Worm (Caenorhabditis elegans) whole organism, L4 larva: ENCODE measurements around the gene ran-1.

Experiments used
- D1046.2 ChIP-seq: fragments of 200-800 bp; sonication (Bioruptor generic); IDR thresholded peaks from 2 replicates; pipeline ENCODE4 v1.3.6; 2022; ENCODE audit warnings: missing genetic modification characterization, missing compliant biosample characterization
- F26F4.8 ChIP-seq: fragments of 200-800 bp; sonication (Bioruptor generic); conservative IDR thresholded peaks from 2 replicates; pipeline ENCODE4 v1.3.6; 2022; ENCODE audit warnings: missing genetic modification characterization, missing compliant biosample characterization
- T26A8.4 ChIP-seq: fragments of 200-800 bp; sonication (Bioruptor generic); IDR thresholded peaks from 2 replicates; pipeline ENCODE4 v1.3.6; 2022; ENCODE audit warnings: missing genetic modification characterization, missing compliant biosample characterization
- Y48G9A.11 ChIP-seq: fragments of 200-800 bp; sonication (Bioruptor generic); IDR thresholded peaks from 2 replicates; pipeline ENCODE4 v1.3.6; 2022; ENCODE audit warnings: missing genetic modification reagents, missing genetic modification characterization, missing compliant biosample characterization
- Y75B8A.6 ChIP-seq: fragments of 200-800 bp; sonication (Bioruptor generic); IDR thresholded peaks from 2 replicates; pipeline ENCODE4 v1.3.6; 2022; ENCODE audit warnings: missing genetic modification reagents, missing genetic modification characterization, missing compliant biosample characterization
- ZK546.5 ChIP-seq, 2 experiments: sonication (generic microtip); optimal IDR thresholded peaks; 2 replicates each; lab custom pipeline; 2017; ENCODE audit warnings: missing biosample characterization in 2 of 2, missing genetic modification characterization in 2 of 2
- aly-2 ChIP-seq: sonication (generic microtip); optimal IDR thresholded peaks from 2 replicates; lab custom pipeline; 2018; ENCODE audit warnings: missing biosample characterization, missing genetic modification characterization
- ceh-28 ChIP-seq: fragments of 150-350 bp; optimal IDR thresholded peaks from 2 replicates; lab custom pipeline; 2014; ENCODE audit warnings: missing biosample characterization, missing genetic modification reagents, missing genetic modification characterization
- ceh-44 ChIP-seq: fragments of 200-800 bp; sonication (Bioruptor generic); IDR thresholded peaks from 2 replicates; pipeline ENCODE4 v1.3.6; 2022; ENCODE audit warnings: missing genetic modification reagents, missing genetic modification characterization, missing compliant biosample characterization
- ceh-82 ChIP-seq: sonication (generic microtip); optimal IDR thresholded peaks from 2 replicates; lab custom pipeline; 2017; ENCODE audit warnings: missing biosample characterization, missing genetic modification characterization
- daf-8 ChIP-seq: fragments of 200-800 bp; sonication (Bioruptor generic); IDR thresholded peaks from 2 replicates; pipeline ENCODE4 v1.3.6; 2022; ENCODE audit warnings: missing genetic modification characterization, missing compliant biosample characterization
- dve-1 ChIP-seq: sonication (generic microtip); optimal IDR thresholded peaks from 2 replicates; lab custom pipeline; 2017; ENCODE audit warnings: antibody characterized with exemption, mild to moderate bottlenecking, missing genetic modification characterization, missing compliant biosample characterization; ENCODE audit not compliant: insufficient read depth
- egl-27 ChIP-seq: sonication (generic microtip); optimal IDR thresholded peaks from 3 replicates; lab custom pipeline; 2017; ENCODE audit warnings: missing biosample characterization, missing genetic modification reagents, missing genetic modification characterization
- fkh-10 ChIP-seq: fragments of 150-350 bp; optimal IDR thresholded peaks from 2 replicates; lab custom pipeline; 2014; ENCODE audit warnings: missing biosample characterization, missing genetic modification reagents, missing genetic modification characterization
- fos-1 ChIP-seq: fragments of 150-350 bp; optimal IDR thresholded peaks from 2 replicates; lab custom pipeline; 2014; ENCODE audit warnings: missing biosample characterization, missing genetic modification characterization
- hlh-11 ChIP-seq: fragments of 200-800 bp; sonication (Bioruptor generic); optimal IDR thresholded peaks from 2 replicates; lab custom pipeline; 2018; ENCODE audit warnings: mild to moderate bottlenecking, missing genetic modification characterization, missing compliant biosample characterization
- hmg-1.1 ChIP-seq: fragments of 200-800 bp; sonication (Bioruptor generic); IDR thresholded peaks from 2 replicates; pipeline ENCODE4 v1.3.6; 2022; ENCODE audit warnings: missing genetic modification reagents, missing genetic modification characterization, missing compliant biosample characterization
- jun-1 ChIP-seq: fragments of 150-350 bp; optimal IDR thresholded peaks from 2 replicates; lab custom pipeline; 2014; ENCODE audit warnings: missing biosample characterization, missing genetic modification reagents, missing genetic modification characterization
- lin-13 ChIP-seq: fragments of 150-350 bp; optimal IDR thresholded peaks from 2 replicates; lab custom pipeline; 2014; ENCODE audit warnings: missing biosample characterization, missing genetic modification reagents, missing genetic modification characterization
- lin-15B ChIP-seq: fragments of 150-350 bp; sonication (generic microtip); optimal IDR thresholded peaks from 3 replicates; lab custom pipeline; 2014; ENCODE audit warnings: missing biosample characterization, missing genetic modification characterization
- lin-38 ChIP-seq: fragments of 200-800 bp; sonication (Bioruptor generic); IDR thresholded peaks from 2 replicates; pipeline ENCODE4 v1.3.6; 2022; ENCODE audit warnings: missing genetic modification reagents, missing genetic modification characterization, missing compliant biosample characterization
- lsy-2 ChIP-seq, 2 experiments: fragments of 150-350 bp in 1 of 2; sonication (generic microtip) in 1 of 2; optimal IDR thresholded peaks; 2 replicates each; lab custom pipeline; 2014 to 2017; ENCODE audit warnings: missing biosample characterization in 2 of 2, missing genetic modification characterization in 2 of 2
- madf-5 ChIP-seq, 2 experiments: fragments of 200-800 bp; sonication (Bioruptor generic); IDR thresholded peaks; 2 replicates each; pipeline ENCODE4 v1.3.6; 2022; ENCODE audit warnings: missing compliant biosample characterization in 2 of 2, missing genetic modification characterization in 2 of 2
- madf-9 ChIP-seq: fragments of 200-800 bp; sonication (Bioruptor generic); conservative IDR thresholded peaks from 2 replicates; pipeline ENCODE4 v1.3.6; 2022; ENCODE audit warnings: missing genetic modification reagents, missing genetic modification characterization, missing compliant biosample characterization
- mep-1 ChIP-seq: fragments of 150-350 bp; sonication (generic microtip); optimal IDR thresholded peaks from 3 replicates; lab custom pipeline; 2014; ENCODE audit warnings: missing biosample characterization, missing genetic modification characterization
- mes-2 ChIP-seq: sonication (generic microtip); optimal IDR thresholded peaks from 2 replicates; lab custom pipeline; 2016; ENCODE audit warnings: missing genotype, mild to moderate bottlenecking, missing genetic modification characterization, missing compliant biosample characterization; ENCODE audit not compliant: poor library complexity, severe bottlenecking
- mxl-2 ChIP-seq: fragments of 200-800 bp; sonication (Bioruptor generic); conservative IDR thresholded peaks from 2 replicates; pipeline ENCODE4 v1.3.6; 2022; ENCODE audit warnings: missing genetic modification reagents, missing genetic modification characterization, missing compliant biosample characterization
- nhr-102 ChIP-seq: sonication (generic microtip); optimal IDR thresholded peaks from 2 replicates; lab custom pipeline; 2016; ENCODE audit warnings: mild to moderate bottlenecking, missing genetic modification characterization, moderate library complexity, missing compliant biosample characterization
- nhr-11 ChIP-seq: fragments of 150-350 bp; optimal IDR thresholded peaks from 2 replicates; lab custom pipeline; 2014; ENCODE audit warnings: missing biosample characterization, missing genetic modification characterization
- nhr-111 ChIP-seq: fragments of 200-800 bp; sonication (Bioruptor generic); optimal IDR thresholded peaks from 2 replicates; lab custom pipeline; 2018; ENCODE audit warnings: mild to moderate bottlenecking, missing genetic modification characterization, missing compliant biosample characterization
- nhr-237 ChIP-seq: sonication (generic microtip); optimal IDR thresholded peaks from 2 replicates; lab custom pipeline; 2017; ENCODE audit warnings: missing biosample characterization, missing genetic modification characterization
- nhr-25 ChIP-seq: sonication (generic microtip); optimal IDR thresholded peaks from 2 replicates; lab custom pipeline; 2017; ENCODE audit warnings: missing genetic modification characterization, mild to moderate bottlenecking, missing compliant biosample characterization, antibody characterized with exemption, moderate library complexity, borderline replicate concordance; ENCODE audit not compliant: insufficient read depth
- nhr-28 ChIP-seq: fragments of 150-350 bp; optimal IDR thresholded peaks from 2 replicates; lab custom pipeline; 2014; ENCODE audit warnings: missing biosample characterization, missing genetic modification characterization
- nhr-6 ChIP-seq: fragments of 150-350 bp; optimal IDR thresholded peaks from 2 replicates; lab custom pipeline; 2014; ENCODE audit warnings: missing biosample characterization, missing genetic modification characterization
- nhr-76 ChIP-seq: fragments of 150-350 bp; optimal IDR thresholded peaks from 2 replicates; lab custom pipeline; 2014; ENCODE audit warnings: missing biosample characterization, missing genetic modification characterization
- nhr-77 ChIP-seq: fragments of 150-350 bp; optimal IDR thresholded peaks from 2 replicates; lab custom pipeline; 2014; ENCODE audit warnings: missing biosample characterization, missing genetic modification characterization
- php-3 ChIP-seq: fragments of 200-800 bp; sonication (Bioruptor generic); IDR thresholded peaks from 2 replicates; pipeline ENCODE4 v1.3.6; 2022; ENCODE audit warnings: missing genetic modification reagents, missing genetic modification characterization, missing compliant biosample characterization
- skn-1 ChIP-seq: fragments of 150-350 bp; optimal IDR thresholded peaks from 2 replicates; lab custom pipeline; 2014; ENCODE audit warnings: missing biosample characterization, missing genetic modification characterization
- spr-3 ChIP-seq: fragments of 200-800 bp; sonication (Bioruptor generic); optimal IDR thresholded peaks from 2 replicates; lab custom pipeline; 2018; ENCODE audit warnings: mild to moderate bottlenecking, missing genetic modification characterization, missing compliant biosample characterization
- unc-62 ChIP-seq, 3 experiments: fragments of 150-350 bp in 1 of 3; sonication (generic microtip); optimal IDR thresholded peaks in 2 of 3; peaks in 1 of 3; 1 replicate in 1 of 3; 2 replicates in 2 of 3; lab custom pipeline; 2014 to 2017; ENCODE audit warnings: missing biosample characterization in 3 of 3, missing genetic modification characterization in 3 of 3, missing genetic modification reagents in 3 of 3, missing genotype in 1 of 3
- vab-7 ChIP-seq: fragments of 200-800 bp; sonication (Bioruptor generic); IDR thresholded peaks from 2 replicates; pipeline ENCODE4 v1.3.6; 2022; ENCODE audit warnings: missing genetic modification reagents, missing genetic modification characterization, missing compliant biosample characterization
- zip-11 ChIP-seq: fragments of 200-800 bp; sonication (Bioruptor generic); IDR thresholded peaks from 2 replicates; pipeline ENCODE4 v1.3.6; 2022; ENCODE audit warnings: missing genetic modification characterization, missing compliant biosample characterization
- ztf-11 ChIP-seq: fragments of 150-350 bp; optimal IDR thresholded peaks from 2 replicates; lab custom pipeline; 2014; ENCODE audit warnings: missing biosample characterization, missing genetic modification characterization
- ztf-7 ChIP-seq: fragments of 150-350 bp; optimal IDR thresholded peaks from 2 replicates; lab custom pipeline; 2014; ENCODE audit warnings: missing biosample characterization, missing genetic modification characterization

The ran-1 gene

ce11 chrIII:10736322-10736985, 11.1 kb downstream of the ran-1 start:
- TF ChIP-seq dve-1 (peak; percentile 27), unc-62 (GFP tag; optimal IDR thresholded peaks at IDR 0.05 in 1 of 2; lab: Kevin White, UChicago) (peak in 1 of 2 experiments; percentile 38), unc-62 (tag; optimal IDR thresholded peaks at IDR 0.05; lab: Kevin White, UChicago) (no peak), D1046.2 (GFP tag; lab: Robert Waterston, UW) (0 out of 2 replicates have a peak, but pooled peaks have one; percentile 10), madf-5 (GFP tag; IDR thresholded peaks at IDR 0.05; lab: Robert Waterston, UW) (no peak), hlh-11 (tag; lab: Kevin White, UChicago) (peak; percentile 19), mxl-2 (GFP tag; lab: Robert Waterston, UW) (no peak), lin-38 (GFP tag; lab: Robert Waterston, UW) (peak; percentile 33; the same call in 1 of the 2 replicates), lsy-2 (tag; optimal IDR thresholded peaks at IDR 0.05; lab: Kevin White, UChicago) (peak in 1 of 2 experiments; percentile 8), mes-2 (tag; lab: Kevin White, UChicago) (peak; percentile 36)

- TF ChIP-seq ZK546.5 (tag; optimal IDR thresholded peaks at IDR 0.05; lab: Kevin White, UChicago) (no peak), nhr-28 (tag; lab: Kevin White, UChicago) (peak; percentile 46), ceh-28 (tag; lab: Kevin White, UChicago) (no peak)
Observed at ce11 chrIII:10734511-10735233, 12.9 kb downstream of the ran-1 start.

ce11 chrIII:10733300-10733699, 14.2 kb downstream of the ran-1 start:
- TF ChIP-seq spr-3 (GFP tag; lab: Kevin White, UChicago): no peak
- TF ChIP-seq ceh-44: 0 out of 2 replicates have a peak, but pooled peaks have one; percentile 18
- TF ChIP-seq vab-7: peak; percentile 40; the same call in 1 of the 2 replicates
- no peak for TF ChIP-seq hmg-1.1 (GFP tag; lab: Robert Waterston, UW)
- TF ChIP-seq madf-9 (GFP tag; lab: Robert Waterston, UW): 0 out of 2 replicates have a peak, but pooled peaks have one; percentile 29
- no peak for TF ChIP-seq skn-1 (tag; lab: Kevin White, UChicago)
- no peak for TF ChIP-seq zip-11 (GFP tag; lab: Robert Waterston, UW)
- TF ChIP-seq nhr-11 (tag; lab: Kevin White, UChicago): no peak
- TF ChIP-seq php-3 (GFP tag; lab: Robert Waterston, UW): 0 out of 2 replicates have a peak, but pooled peaks have one; percentile 34
- no peak for TF ChIP-seq nhr-237 (tag; lab: Kevin White, UChicago)
- TF ChIP-seq lin-13: no peak
- no peak for TF ChIP-seq ztf-7 (tag; lab: Kevin White, UChicago)
- TF ChIP-seq hlh-11 (tag; lab: Kevin White, UChicago): no peak
- no peak for TF ChIP-seq daf-8 (GFP tag; lab: Robert Waterston, UW)
- no peak for TF ChIP-seq aly-2 (tag; lab: Kevin White, UChicago)
- no peak for TF ChIP-seq mep-1
- 0 out of 2 replicates have a peak, but pooled peaks have one; percentile 17 for TF ChIP-seq F26F4.8 (GFP tag; lab: Robert Waterston, UW)
- peak; percentile 50; the same call in 1 of the 2 replicates for TF ChIP-seq Y48G9A.11 (GFP tag; lab: Robert Waterston, UW)
- no peak for TF ChIP-seq fos-1 (tag; lab: Kevin White, UChicago)
- TF ChIP-seq nhr-77 (tag; lab: Kevin White, UChicago): no peak
- no peak for TF ChIP-seq nhr-102
- TF ChIP-seq D1046.2 (GFP tag; lab: Robert Waterston, UW): peak; percentile 37; the same call in 1 of the 2 replicates
- no peak for TF ChIP-seq ceh-82 (tag; lab: Kevin White, UChicago)
- TF ChIP-seq lin-15B: no peak
- no peak for TF ChIP-seq nhr-6 (tag; lab: Kevin White, UChicago)
- no peak for TF ChIP-seq nhr-76 (tag; lab: Kevin White, UChicago)
- no peak for TF ChIP-seq egl-27
- TF ChIP-seq T26A8.4 (GFP tag; lab: Robert Waterston, UW): no peak
- no peak for TF ChIP-seq nhr-111 (GFP tag; lab: Kevin White, UChicago)
- TF ChIP-seq lin-38 (GFP tag; lab: Robert Waterston, UW): peak; percentile 48
- TF ChIP-seq fkh-10 (GFP tag; lab: Kevin White, UChicago): no peak
- no peak for TF ChIP-seq jun-1 (tag; lab: Kevin White, UChicago)
- TF ChIP-seq ztf-11 (tag; lab: Kevin White, UChicago): no peak
- no peak for TF ChIP-seq nhr-25 (tag; lab: Kevin White, UChicago)
- TF ChIP-seq Y75B8A.6 (GFP tag; lab: Robert Waterston, UW): no peak
